Worm (Caenorhabditis elegans) whole organism, young adult: ENCODE results near the gene C06A1.3.

Experiments used
- B0019.2 ChIP-seq: fragments of 200-800 bp; sonication (Bioruptor generic); conservative IDR thresholded peaks from 2 replicates; pipeline ENCODE4 v1.3.6; 2022; ENCODE audit warnings: missing genetic modification reagents, missing genetic modification characterization, missing compliant biosample characterization
- B0035.1 ChIP-seq: sonication (generic microtip); optimal IDR thresholded peaks from 2 replicates; lab custom pipeline; 2016; ENCODE audit warnings: missing genetic modification characterization, mild to moderate bottlenecking, missing compliant biosample characterization, missing genotype, missing genetic modification reagents
- C17E4.6 ChIP-seq: fragments of 200-800 bp; sonication (Bioruptor generic); IDR thresholded peaks from 2 replicates; pipeline ENCODE4 v1.3.6; 2022; ENCODE audit warnings: missing genetic modification reagents, missing genetic modification characterization, missing compliant biosample characterization
- F22D6.2 ChIP-seq: sonication (generic microtip); optimal IDR thresholded peaks from 2 replicates; lab custom pipeline; 2016; ENCODE audit warnings: mild to moderate bottlenecking, missing genetic modification characterization, missing compliant biosample characterization
- F33H1.4 ChIP-seq: fragments of 200-800 bp; sonication (Bioruptor generic); IDR thresholded peaks from 2 replicates; pipeline ENCODE4 v1.3.6; 2022; ENCODE audit warnings: missing genetic modification reagents, missing genetic modification characterization, missing compliant biosample characterization
- F37B4.10 ChIP-seq: fragments of 200-800 bp; sonication (Bioruptor generic); IDR thresholded peaks from 2 replicates; pipeline ENCODE4 v1.3.6; 2022; ENCODE audit warnings: missing genetic modification characterization, missing compliant biosample characterization
- F52B5.7 ChIP-seq: sonication (generic microtip); optimal IDR thresholded peaks from 2 replicates; lab custom pipeline; 2016; ENCODE audit warnings: mild to moderate bottlenecking, missing genetic modification characterization, missing compliant biosample characterization
- F57A8.1 ChIP-seq: fragments of 200-800 bp; sonication (Bioruptor generic); optimal IDR thresholded peaks from 2 replicates; lab custom pipeline; 2018; ENCODE audit warnings: mild to moderate bottlenecking, missing genetic modification characterization, moderate library complexity, missing compliant biosample characterization
- T07F8.4 ChIP-seq: sonication (generic microtip); optimal IDR thresholded peaks from 2 replicates; lab custom pipeline; 2016; ENCODE audit warnings: mild to moderate bottlenecking, missing genetic modification characterization, moderate library complexity, missing compliant biosample characterization
- Y53F4B.3 ChIP-seq: fragments of 200-800 bp; sonication (Bioruptor generic); IDR thresholded peaks from 2 replicates; pipeline ENCODE4 v1.3.6; 2022; ENCODE audit warnings: missing genetic modification reagents, missing genetic modification characterization, missing compliant biosample characterization
- ZK185.1 ChIP-seq: sonication (generic microtip); optimal IDR thresholded peaks from 2 replicates; lab custom pipeline; 2016; ENCODE audit warnings: mild to moderate bottlenecking, missing genetic modification characterization, missing compliant biosample characterization; ENCODE audit not compliant: poor library complexity, severe bottlenecking
- akir-1 ChIP-seq: fragments of 200-800 bp; sonication (Bioruptor generic); optimal IDR thresholded peaks from 2 replicates; lab custom pipeline; 2018; ENCODE audit warnings: mild to moderate bottlenecking, missing genetic modification characterization, moderate library complexity, missing compliant biosample characterization
- attf-5 ChIP-seq: fragments of 200-800 bp; sonication (Bioruptor generic); optimal IDR thresholded peaks from 2 replicates; lab custom pipeline; 2018; ENCODE audit warnings: mild to moderate bottlenecking, missing genetic modification characterization, missing compliant biosample characterization
- bed-1 ChIP-seq: fragments of 200-800 bp; sonication (Bioruptor generic); IDR thresholded peaks from 2 replicates; pipeline ENCODE4 v1.3.6; 2022; ENCODE audit warnings: missing genetic modification reagents, missing genetic modification characterization, missing compliant biosample characterization
- bed-2 ChIP-seq: fragments of 200-800 bp; sonication (Bioruptor generic); IDR thresholded peaks from 2 replicates; pipeline ENCODE4 v1.3.6; 2022; ENCODE audit warnings: missing genetic modification reagents, missing genetic modification characterization, missing compliant biosample characterization
- ceh-79 ChIP-seq: sonication (generic microtip); optimal IDR thresholded peaks from 2 replicates; lab custom pipeline; 2017; ENCODE audit warnings: mild to moderate bottlenecking, missing genetic modification characterization, missing compliant biosample characterization
- dox-1 ChIP-seq: fragments of 200-800 bp; sonication (Bioruptor generic); IDR thresholded peaks from 2 replicates; pipeline ENCODE4 v1.3.6; 2022; ENCODE audit warnings: missing genetic modification reagents, missing genetic modification characterization, missing compliant biosample characterization
- ekl-4 ChIP-seq: fragments of 200-800 bp; sonication (Bioruptor generic); IDR thresholded peaks from 2 replicates; pipeline ENCODE4 v1.3.6; 2022; ENCODE audit warnings: missing genetic modification reagents, missing genetic modification characterization, missing compliant biosample characterization
- hlh-26 ChIP-seq: fragments of 200-800 bp; sonication (Bioruptor generic); conservative IDR thresholded peaks from 2 replicates; pipeline ENCODE4 v1.3.6; 2022; ENCODE audit warnings: missing genetic modification reagents, missing genetic modification characterization, missing compliant biosample characterization
- hsf-1 ChIP-seq: fragments of 200-800 bp; sonication (Bioruptor generic); IDR thresholded peaks from 2 replicates; pipeline ENCODE4 v1.3.6; 2022; ENCODE audit warnings: missing genetic modification reagents, missing genetic modification characterization, missing compliant biosample characterization
- lag-1 ChIP-seq: fragments of 200-800 bp; sonication (Bioruptor generic); IDR thresholded peaks from 2 replicates; pipeline ENCODE4 v1.3.6; 2022; ENCODE audit warnings: missing genetic modification reagents, missing genetic modification characterization, missing compliant biosample characterization
- let-607 ChIP-seq, 2 experiments: fragments of 200-800 bp in 1 of 2; sonication (Bioruptor generic) in 1 of 2; sonication (generic microtip) in 1 of 2; optimal IDR thresholded peaks; 2 replicates each; lab custom pipeline; 2016 to 2018; ENCODE audit warnings: mild to moderate bottlenecking in 2 of 2, missing compliant biosample characterization in 2 of 2, missing genetic modification characterization in 2 of 2, moderate library complexity in 2 of 2, missing genotype in 1 of 2
- lin-35 ChIP-seq, 3 experiments: fragments of 150-350 bp in 2 of 3; sonication (generic microtip) in 1 of 3; optimal IDR thresholded peaks; 2 replicates each; lab custom pipeline; 2014 to 2018; ENCODE audit warnings: missing biosample characterization in 3 of 3, missing genetic modification characterization in 3 of 3, missing genetic modification reagents in 3 of 3
- lsy-27 ChIP-seq: sonication (generic microtip); optimal IDR thresholded peaks from 2 replicates; lab custom pipeline; 2017; ENCODE audit warnings: missing genetic modification characterization, mild to moderate bottlenecking, missing compliant biosample characterization, antibody characterized with exemption, missing genotype, borderline replicate concordance; ENCODE audit not compliant: insufficient read depth
- madf-3 ChIP-seq: fragments of 200-800 bp; sonication (Bioruptor generic); IDR thresholded peaks from 2 replicates; pipeline ENCODE4 v1.3.6; 2022; ENCODE audit warnings: missing genetic modification reagents, missing genetic modification characterization, missing compliant biosample characterization
- madf-8 ChIP-seq: fragments of 200-800 bp; sonication (Bioruptor generic); conservative IDR thresholded peaks from 2 replicates; pipeline ENCODE4 v1.3.6; 2022; ENCODE audit warnings: missing genetic modification reagents, missing genetic modification characterization, missing compliant biosample characterization
- nfya-1 ChIP-seq: sonication (generic microtip); optimal IDR thresholded peaks from 2 replicates; lab custom pipeline; 2017; ENCODE audit warnings: antibody characterized with exemption, missing compliant biosample characterization, missing genetic modification characterization, borderline replicate concordance; ENCODE audit not compliant: insufficient read depth
- nfya-2 ChIP-seq: fragments of 200-800 bp; sonication (Bioruptor generic); IDR thresholded peaks from 2 replicates; pipeline ENCODE4 v1.3.6; 2022; ENCODE audit warnings: missing genetic modification reagents, missing genetic modification characterization, missing compliant biosample characterization
- nfyb-1 ChIP-seq: fragments of 200-800 bp; sonication (Bioruptor generic); IDR thresholded peaks from 2 replicates; pipeline ENCODE4 v1.3.6; 2022; ENCODE audit warnings: missing genetic modification reagents, missing genetic modification characterization, missing compliant biosample characterization
- nhr-120 ChIP-seq: fragments of 200-800 bp; sonication (Bioruptor generic); IDR thresholded peaks from 2 replicates; pipeline ENCODE4 v1.3.6; 2022; ENCODE audit warnings: missing genetic modification characterization, missing compliant biosample characterization
- nhr-80 ChIP-seq: sonication (generic microtip); optimal IDR thresholded peaks from 2 replicates; lab custom pipeline; 2016; ENCODE audit warnings: missing genetic modification characterization, missing compliant biosample characterization
- pbrm-1 ChIP-seq: fragments of 200-800 bp; sonication (Bioruptor generic); IDR thresholded peaks from 2 replicates; pipeline ENCODE4 v1.3.6; 2022; ENCODE audit warnings: missing genetic modification reagents, missing genetic modification characterization, missing compliant biosample characterization
- repo-1 ChIP-seq: sonication (generic microtip); optimal IDR thresholded peaks from 2 replicates; lab custom pipeline; 2017; ENCODE audit warnings: mild to moderate bottlenecking, missing genetic modification characterization, missing compliant biosample characterization
- sdz-38 ChIP-seq: sonication (generic microtip); optimal IDR thresholded peaks from 2 replicates; lab custom pipeline; 2016; ENCODE audit warnings: missing genotype, missing genetic modification characterization, missing compliant biosample characterization
- snpc-3.4 ChIP-seq: sonication (generic microtip); optimal IDR thresholded peaks from 2 replicates; lab custom pipeline; 2017; ENCODE audit warnings: missing genetic modification characterization, mild to moderate bottlenecking, missing compliant biosample characterization, antibody characterized with exemption, moderate library complexity, missing genotype, missing genetic modification reagents
- snpc-4 ChIP-seq, 5 experiments: fragments of 150-350 bp in 1 of 5; sonication (generic microtip) in 4 of 5; optimal IDR thresholded peaks; 2 replicates each; lab custom pipeline; 2014 to 2018; ENCODE audit warnings: missing genetic modification characterization in 5 of 5, missing biosample characterization in 3 of 5, antibody characterized with exemption in 2 of 5, mild to moderate bottlenecking in 2 of 5, missing compliant biosample characterization in 2 of 5, missing genotype in 2 of 5, moderate library complexity in 2 of 5, missing genetic modification reagents in 1 of 5
- sptf-2 ChIP-seq: fragments of 200-800 bp; sonication (Bioruptor generic); optimal IDR thresholded peaks from 2 replicates; lab custom pipeline; 2018; ENCODE audit warnings: mild to moderate bottlenecking, missing genetic modification characterization, missing compliant biosample characterization
- tbp1 ChIP-seq: fragments of 200-800 bp; sonication (Bioruptor generic); optimal IDR thresholded peaks from 2 replicates; lab custom pipeline; 2018; ENCODE audit warnings: mild to moderate bottlenecking, missing genetic modification characterization, missing compliant biosample characterization
- tbx-9 ChIP-seq: sonication (generic microtip); optimal IDR thresholded peaks from 2 replicates; lab custom pipeline; 2016; ENCODE audit warnings: borderline replicate concordance, missing genetic modification characterization, inconsistent platforms, missing compliant biosample characterization
- tlf-1 ChIP-seq: fragments of 200-800 bp; sonication (Bioruptor generic); optimal IDR thresholded peaks from 2 replicates; lab custom pipeline; 2018; ENCODE audit warnings: mild to moderate bottlenecking, missing genetic modification characterization, missing compliant biosample characterization
- unc-130 ChIP-seq: sonication (generic microtip); optimal IDR thresholded peaks from 2 replicates; lab custom pipeline; 2016; ENCODE audit warnings: missing genetic modification reagents, missing genetic modification characterization, missing compliant biosample characterization
- ztf-25 ChIP-seq: fragments of 200-800 bp; sonication (Bioruptor generic); IDR thresholded peaks from 2 replicates; pipeline ENCODE4 v1.3.6; 2022; ENCODE audit warnings: missing genetic modification reagents, missing genetic modification characterization, missing compliant biosample characterization
- ztf-26 ChIP-seq: sonication (generic microtip); optimal IDR thresholded peaks from 2 replicates; lab custom pipeline; 2017; ENCODE audit warnings: missing genetic modification characterization, missing compliant biosample characterization
- ztf-6 ChIP-seq: fragments of 200-800 bp; sonication (Bioruptor generic); IDR thresholded peaks from 2 replicates; pipeline ENCODE4 v1.3.6; 2022; ENCODE audit warnings: missing genetic modification reagents, missing genetic modification characterization, missing compliant biosample characterization

Gene C06A1.3

ce11 chrII:10524374-10524773 lies 47.7 kb upstream of the C06A1.3 start, which contains the start of gene F59B10.6:
F59B10.6 (minus strand) TSS chrII:10524474.
- TF ChIP-seq let-607 (tag; optimal IDR thresholded peaks at IDR 0.05; lab: Kevin White, UChicago) (no peak), F52B5.7 (tag; lab: Kevin White, UChicago) (no peak), ztf-25 (GFP tag; lab: Robert Waterston, UW) (no peak), dox-1 (GFP tag; lab: Robert Waterston, UW) (no peak), hlh-26 (GFP tag; lab: Robert Waterston, UW) (no peak), F33H1.4 (GFP tag; lab: Robert Waterston, UW) (no peak), C17E4.6 (GFP tag; lab: Robert Waterston, UW) (no peak), repo-1 (tag; lab: Kevin White, UChicago) (no peak), unc-130 (no peak), bed-1 (no peak), ceh-79 (tag; lab: Kevin White, UChicago) (no peak), ztf-26 (tag; lab: Kevin White, UChicago) (no peak), bed-2 (no peak), F22D6.2 (tag; lab: Kevin White, UChicago) (no peak), akir-1 (GFP tag; lab: Kevin White, UChicago) (no peak)

- TF ChIP-seq sptf-2 (GFP tag; lab: Kevin White, UChicago), result no peak
- no peak for TF ChIP-seq ekl-4 (GFP tag; lab: Robert Waterston, UW)
- no peak for TF ChIP-seq F22D6.2 (tag; lab: Kevin White, UChicago)
- TF ChIP-seq B0035.1 (tag; lab: Kevin White, UChicago), result no peak
- TF ChIP-seq F57A8.1 (GFP tag; lab: Kevin White, UChicago), result no peak
- no peak for TF ChIP-seq nfyb-1 (GFP tag; lab: Robert Waterston, UW)
- TF ChIP-seq ztf-26 (tag; lab: Kevin White, UChicago), result no peak
- no peak for TF ChIP-seq nfya-1
- TF ChIP-seq nfya-2 (GFP tag; lab: Robert Waterston, UW), result no peak
- no peak for TF ChIP-seq ztf-6 (GFP tag; lab: Robert Waterston, UW)
- no peak for TF ChIP-seq tbp1
- no peak for TF ChIP-seq dox-1 (GFP tag; lab: Robert Waterston, UW)
- no peak for TF ChIP-seq B0019.2
- no peak for TF ChIP-seq attf-5 (GFP tag; lab: Kevin White, UChicago)
- TF ChIP-seq tlf-1 (GFP tag; lab: Kevin White, UChicago), result no peak
- no peak for TF ChIP-seq T07F8.4 (tag; lab: Kevin White, UChicago)
- no peak for TF ChIP-seq F37B4.10 (GFP tag; lab: Robert Waterston, UW)
Observed at ce11 chrII:10525134-10525533, 46.9 kb upstream of the C06A1.3 start.

ce11 chrII:10527649-10528134 lies 44.4 kb upstream of the C06A1.3 start, which contains the start of gene mab-10:
mab-10 (plus strand) TSS chrII:10528084.
- TF ChIP-seq ceh-79 (tag; lab: Kevin White, UChicago) (no peak), lsy-27 (tag; lab: Kevin White, UChicago) (no peak), Y53F4B.3 (no peak), sdz-38 (tag; lab: Kevin White, UChicago) (no peak), nhr-80 (tag; lab: Kevin White, UChicago) (peak; percentile 76), snpc-4 (GFP tag; optimal IDR thresholded peaks at IDR 0.05; lab: Kevin White, UChicago) (no peak), snpc-4 (tag; optimal IDR thresholded peaks at IDR 0.05; lab: Kevin White, UChicago) (peak in 1 of 4 experiments; percentile 18), tbx-9 (tag; lab: Kevin White, UChicago) (no peak), ZK185.1 (tag; lab: Kevin White, UChicago) (no peak), F37B4.10 (GFP tag; lab: Robert Waterston, UW) (no peak), F33H1.4 (GFP tag; lab: Robert Waterston, UW) (no peak), snpc-3.4 (tag; lab: Kevin White, UChicago) (no peak), madf-8 (GFP tag; lab: Robert Waterston, UW) (no peak), pbrm-1 (no peak), dox-1 (GFP tag; lab: Robert Waterston, UW) (peak; percentile 84), akir-1 (GFP tag; lab: Kevin White, UChicago) (no peak), madf-3 (no peak), lin-35 (GFP tag; optimal IDR thresholded peaks at IDR 0.05; lab: Kevin White, UChicago) (no peak), repo-1 (tag; lab: Kevin White, UChicago) (no peak), nhr-120 (no peak), bed-2 (no peak), lag-1 (GFP tag; lab: Robert Waterston, UW) (no peak), hsf-1 (GFP tag; lab: Robert Waterston, UW) (no peak)
